Fruit fly (Drosophila melanogaster) whole organism, embryonic: ENCODE measurements around the gene dock.

ENCODE experiments used
- Bteb2 ChIP-seq: fragments of 200-800 bp; sonication (Bioruptor generic); optimal IDR thresholded peaks from 2 replicates; lab custom pipeline; 2016; ENCODE audit warnings: missing biosample characterization, missing genetic modification characterization
- CG10209 ChIP-seq: fragments of 200-800 bp; sonication (Bioruptor generic); optimal IDR thresholded peaks from 3 replicates; lab custom pipeline; 2017; ENCODE audit warnings: missing biosample characterization, mild to moderate bottlenecking, missing genetic modification characterization, missing genetic modification reagents
- CG10274 ChIP-seq: fragments of 200-800 bp; sonication (Bioruptor generic); optimal IDR thresholded peaks from 3 replicates; lab custom pipeline; 2017; ENCODE audit warnings: missing biosample characterization, mild to moderate bottlenecking, missing genetic modification characterization
- CG11085 ChIP-seq: fragments of 200-800 bp; sonication (Bioruptor generic); IDR thresholded peaks from 2 replicates; pipeline ENCODE4 v1.3.6; 2022; ENCODE audit warnings: missing biosample characterization, missing genetic modification characterization
- CG11695 ChIP-seq: fragments of 200-800 bp; sonication (Bioruptor generic); IDR thresholded peaks from 3 replicates; pipeline ENCODE4 v1.3.6; 2022; ENCODE audit warnings: missing biosample characterization, missing genetic modification characterization
- CG12391 ChIP-seq: fragments of 200-800 bp; sonication (Bioruptor generic); optimal IDR thresholded peaks from 3 replicates; lab custom pipeline; 2018; ENCODE audit warnings: missing biosample characterization, mild to moderate bottlenecking, missing genetic modification characterization, moderate library complexity
- CG12659 ChIP-seq: fragments of 200-800 bp; sonication (Bioruptor generic); optimal IDR thresholded peaks from 3 replicates; lab custom pipeline; 2017; ENCODE audit warnings: mild to moderate bottlenecking, missing biosample characterization, missing genetic modification reagents, missing genetic modification characterization
- CG12744 ChIP-seq: fragments of 200-800 bp; sonication (Bioruptor generic); optimal IDR thresholded peaks from 2 replicates; lab custom pipeline; 2016; ENCODE audit warnings: missing biosample characterization, missing genetic modification characterization
- CG14667 ChIP-seq: fragments of 200-800 bp; sonication (Bioruptor generic); IDR thresholded peaks from 2 replicates; pipeline ENCODE4 v1.3.6; 2022; ENCODE audit warnings: missing biosample characterization, missing genetic modification characterization
- CG15601 ChIP-seq: fragments of 200-800 bp; sonication (Bioruptor generic); optimal IDR thresholded peaks from 3 replicates; lab custom pipeline; 2019; ENCODE audit warnings: missing biosample characterization, mild to moderate bottlenecking, missing genetic modification characterization, moderate library complexity
- CG16779 ChIP-seq: fragments of 200-800 bp; sonication (Bioruptor generic); IDR thresholded peaks from 2 replicates; pipeline ENCODE4 v1.3.6; 2022; ENCODE audit warnings: missing biosample characterization, missing genetic modification characterization
- CG17568 ChIP-seq: fragments of 200-800 bp; sonication (Bioruptor generic); optimal IDR thresholded peaks from 2 replicates; lab custom pipeline; 2018; ENCODE audit warnings: missing biosample characterization, mild to moderate bottlenecking, missing genetic modification characterization, moderate library complexity
- CG18599 ChIP-seq: fragments of 200-800 bp; sonication (Bioruptor generic); optimal IDR thresholded peaks from 3 replicates; lab custom pipeline; 2017; ENCODE audit warnings: missing biosample characterization, missing genetic modification characterization, mild to moderate bottlenecking, moderate library complexity, missing genetic modification reagents
- CG31224 ChIP-seq: fragments of 200-800 bp; sonication (Bioruptor generic); IDR thresholded peaks from 2 replicates; pipeline ENCODE4 v1.3.6; 2022; ENCODE audit warnings: missing biosample characterization, missing genetic modification characterization
- CG32772 ChIP-seq: fragments of 200-800 bp; sonication (Bioruptor generic); IDR thresholded peaks from 2 replicates; pipeline ENCODE4 v1.3.6; 2022; ENCODE audit warnings: missing biosample characterization, missing genetic modification characterization
- CG4730 ChIP-seq: fragments of 200-800 bp; sonication (Bioruptor generic); IDR thresholded peaks from 2 replicates; pipeline ENCODE4 v1.3.6; 2022; ENCODE audit warnings: missing biosample characterization, missing genetic modification characterization
- CG6689 ChIP-seq: fragments of 200-800 bp; sonication (Bioruptor generic); IDR thresholded peaks from 2 replicates; pipeline ENCODE4 v1.3.6; 2022; ENCODE audit warnings: missing biosample characterization, missing genetic modification characterization
- CG6765 ChIP-seq: fragments of 200-800 bp; sonication (Bioruptor generic); optimal IDR thresholded peaks from 3 replicates; lab custom pipeline; 2017; ENCODE audit warnings: missing biosample characterization, mild to moderate bottlenecking, missing genetic modification characterization
- Chrac-16 ChIP-seq: fragments of 200-800 bp; sonication (Bioruptor generic); optimal IDR thresholded peaks from 3 replicates; lab custom pipeline; 2016; ENCODE audit warnings: missing biosample characterization, missing genetic modification characterization
- D19B ChIP-seq: fragments of 200-800 bp; sonication (Bioruptor generic); optimal IDR thresholded peaks from 2 replicates; lab custom pipeline; 2017; ENCODE audit warnings: missing biosample characterization, mild to moderate bottlenecking, missing genetic modification characterization
- Deaf1 ChIP-seq: fragments of 200-800 bp; optimal IDR thresholded peaks from 3 replicates; lab custom pipeline; 2019; ENCODE audit warnings: missing biosample characterization, mild to moderate bottlenecking, missing genetic modification characterization, moderate library complexity
- Gug ChIP-seq: fragments of 200-800 bp; sonication (Bioruptor generic); IDR thresholded peaks from 4 replicates; pipeline ENCODE4 v1.3.6; 2022; ENCODE audit warnings: missing biosample characterization, missing genetic modification characterization
- HLH54F ChIP-seq: fragments of 200-800 bp; sonication (Bioruptor generic); optimal IDR thresholded peaks from 3 replicates; lab custom pipeline; 2016; ENCODE audit warnings: missing biosample characterization, missing genetic modification characterization
- Hr3 ChIP-seq: fragments of 200-800 bp; sonication (Bioruptor generic); optimal IDR thresholded peaks from 3 replicates; lab custom pipeline; 2016; ENCODE audit warnings: missing biosample characterization, missing genetic modification characterization
- Optix ChIP-seq: fragments of 200-800 bp; sonication (Bioruptor generic); IDR thresholded peaks from 3 replicates; pipeline ENCODE4 v1.3.6; 2022; ENCODE audit warnings: missing biosample characterization, missing genetic modification characterization
- Ptx1 ChIP-seq: fragments of 200-800 bp; sonication (Bioruptor generic); IDR thresholded peaks from 2 replicates; pipeline ENCODE4 v1.3.6; 2022; ENCODE audit warnings: missing biosample characterization, missing genetic modification characterization
- Scr ChIP-seq: fragments of 200-800 bp; sonication (Bioruptor generic); IDR thresholded peaks from 2 replicates; pipeline ENCODE4 v1.3.6; 2022; ENCODE audit warnings: missing biosample characterization, missing genetic modification characterization; ENCODE audit not compliant: partially characterized antibody
- Spps ChIP-seq: fragments of 200-800 bp; sonication (Bioruptor generic); optimal IDR thresholded peaks from 2 replicates; lab custom pipeline; 2018; ENCODE audit warnings: missing biosample characterization, mild to moderate bottlenecking, missing genetic modification characterization
- Ssrp ChIP-seq: fragments of 200-800 bp; sonication (Bioruptor generic); optimal IDR thresholded peaks from 2 replicates; lab custom pipeline; 2018; ENCODE audit warnings: missing biosample characterization, mild to moderate bottlenecking, missing genetic modification characterization, moderate library complexity
- chm ChIP-seq: fragments of 200-800 bp; sonication (Bioruptor generic); IDR thresholded peaks from 2 replicates; pipeline ENCODE4 v1.3.6; 2022; ENCODE audit warnings: missing biosample characterization, missing genetic modification characterization
- croc ChIP-seq: fragments of 200-800 bp; sonication (Bioruptor generic); conservative IDR thresholded peaks from 3 replicates; pipeline ENCODE4 v1.3.6; 2022; ENCODE audit warnings: missing biosample characterization, missing genetic modification characterization
- dpn ChIP-seq, 2 experiments: fragments of 200-800 bp; sonication (Bioruptor generic); optimal IDR thresholded peaks; 3 replicates each; lab custom pipeline; 2016; ENCODE audit warnings: missing biosample characterization in 2 of 2, missing genetic modification characterization in 2 of 2
- eve ChIP-seq, 2 experiments: fragments of >200 bp; optimal IDR thresholded peaks; 2 replicates each; lab custom pipeline; 2017; ENCODE audit warnings: missing biosample characterization in 2 of 2, missing genetic modification characterization in 2 of 2
- eyg ChIP-seq: fragments of 200-800 bp; sonication (Bioruptor generic); optimal IDR thresholded peaks from 3 replicates; lab custom pipeline; 2016; ENCODE audit warnings: missing biosample characterization, missing genetic modification characterization
- fd3F ChIP-seq: fragments of 200-800 bp; sonication (Bioruptor generic); optimal IDR thresholded peaks from 2 replicates; lab custom pipeline; 2018; ENCODE audit warnings: missing biosample characterization, mild to moderate bottlenecking, missing genetic modification characterization, moderate library complexity
- gce ChIP-seq: fragments of 200-800 bp; sonication (Bioruptor generic); IDR thresholded peaks from 3 replicates; pipeline ENCODE4 v1.3.6; 2022; ENCODE audit warnings: missing biosample characterization, missing genetic modification characterization
- gfzf ChIP-seq: fragments of 200-800 bp; sonication (Bioruptor generic); optimal IDR thresholded peaks from 2 replicates; lab custom pipeline; 2016; ENCODE audit warnings: missing biosample characterization, mild to moderate bottlenecking, missing genetic modification characterization, moderate library complexity
- grn ChIP-seq: fragments of 200-800 bp; sonication (Bioruptor generic); optimal IDR thresholded peaks from 3 replicates; lab custom pipeline; 2017; ENCODE audit warnings: missing biosample characterization, missing genetic modification characterization
- inv ChIP-seq: fragments of 200-800 bp; sonication (Bioruptor generic); IDR thresholded peaks from 2 replicates; pipeline ENCODE4 v1.3.6; 2022; ENCODE audit warnings: missing biosample characterization, missing genetic modification characterization; ENCODE audit not compliant: partially characterized antibody
- ken ChIP-seq: fragments of 200-800 bp; sonication (Bioruptor generic); IDR thresholded peaks from 3 replicates; pipeline ENCODE4 v1.3.6; 2022; ENCODE audit warnings: missing biosample characterization, missing genetic modification characterization
- mirr ChIP-seq: fragments of 200-800 bp; sonication (Bioruptor generic); optimal IDR thresholded peaks from 3 replicates; lab custom pipeline; 2018; ENCODE audit warnings: missing biosample characterization, mild to moderate bottlenecking, missing genetic modification characterization
- pb ChIP-seq: fragments of 200-800 bp; sonication (Bioruptor generic); optimal IDR thresholded peaks from 3 replicates; lab custom pipeline; 2016; ENCODE audit warnings: missing biosample characterization, missing genetic modification characterization
- rib ChIP-seq: fragments of 200-800 bp; sonication (Bioruptor generic); IDR thresholded peaks from 2 replicates; pipeline ENCODE4 v1.3.6; 2022; ENCODE audit warnings: missing biosample characterization, missing genetic modification characterization
- sima ChIP-seq: fragments of 200-800 bp; sonication (Bioruptor generic); optimal IDR thresholded peaks from 2 replicates; lab custom pipeline; 2016; ENCODE audit warnings: missing biosample characterization, missing genetic modification characterization
- so ChIP-seq: fragments of 200-800 bp; sonication (Bioruptor generic); IDR thresholded peaks from 3 replicates; pipeline ENCODE4 v1.3.6; 2022; ENCODE audit warnings: missing biosample characterization, missing genetic modification characterization
- ssp ChIP-seq: fragments of 200-800 bp; sonication (Bioruptor generic); IDR thresholded peaks from 2 replicates; pipeline ENCODE4 v1.3.6; 2022; ENCODE audit warnings: missing biosample characterization, missing genetic modification characterization
- tio ChIP-seq: fragments of 200-800 bp; sonication (Bioruptor generic); optimal IDR thresholded peaks from 2 replicates; lab custom pipeline; 2017; ENCODE audit warnings: missing biosample characterization, missing genetic modification characterization, inconsistent platforms
- twi ChIP-seq: fragments of 200-800 bp; optimal IDR thresholded peaks from 2 replicates; lab custom pipeline; 2019; ENCODE audit warnings: missing biosample characterization, mild to moderate bottlenecking, missing genetic modification characterization, moderate library complexity
- unc-4 ChIP-seq: fragments of 200-800 bp; sonication (Bioruptor generic); IDR thresholded peaks from 2 replicates; pipeline ENCODE4 v1.3.6; 2022; ENCODE audit warnings: missing biosample characterization, missing genetic modification characterization; ENCODE audit not compliant: partially characterized antibody
- zfh1 ChIP-seq: fragments of 200-800 bp; sonication (Bioruptor generic); IDR thresholded peaks from 3 replicates; pipeline ENCODE4 v1.3.6; 2022; ENCODE audit warnings: missing biosample characterization, missing genetic modification characterization

dock gene

dm6 chr2L:855052-855547 is 29.3 kb downstream of the dock start, which contains the start of gene CG13949 (continued):
- peak; percentile 59 for TF ChIP-seq Chrac-16 (GFP tag; lab: Kevin White, UChicago)
- peak; percentile 88 for TF ChIP-seq ken (GFP tag; lab: Robert Waterston, UW)
- TF ChIP-seq CG31224 (GFP tag; lab: Robert Waterston, UW) = peak; percentile 69
- TF ChIP-seq Ptx1 (GFP tag; lab: Robert Waterston, UW) = peak; percentile 82
- TF ChIP-seq CG18599 = peak; percentile 70
- TF ChIP-seq CG12659 = peak; percentile 74
- 0 out of 3 replicates have a peak, but pooled peaks have one; percentile 64 for TF ChIP-seq gce
- no peak for TF ChIP-seq so (GFP tag; lab: Robert Waterston, UW)
- TF ChIP-seq D19B (GFP tag; lab: Kevin White, UChicago) = no peak
- TF ChIP-seq HLH54F (GFP tag; lab: Kevin White, UChicago) = peak; percentile 57
- TF ChIP-seq sima = no peak
- no peak for TF ChIP-seq CG10274
- TF ChIP-seq rib (GFP tag; lab: Robert Waterston, UW) = peak; percentile 80
- peak; percentile 64 for TF ChIP-seq Gug (GFP tag; lab: Robert Waterston, UW)
- peak; percentile 12 for TF ChIP-seq CG6765 (GFP tag; lab: Kevin White, UChicago)
- TF ChIP-seq CG11085 (GFP tag; lab: Robert Waterston, UW) = peak; percentile 63
- peak; percentile 56 for TF ChIP-seq grn (GFP tag; lab: Kevin White, UChicago)
- TF ChIP-seq CG12744 (GFP tag; lab: Kevin White, UChicago) = no peak
- peak; percentile 32 for TF ChIP-seq gfzf (GFP tag; lab: Kevin White, UChicago)
- TF ChIP-seq fd3F (GFP tag; lab: Kevin White, UChicago) = peak; percentile 38
- TF ChIP-seq chm (GFP tag; lab: Robert Waterston, UW) = peak; percentile 56; the same call in 1 of the 2 replicates
- TF ChIP-seq Spps (tag; lab: Kevin White, UChicago) = no peak
- peak; percentile 51 for TF ChIP-seq Hr3
- peak; percentile 46; the same call in 1 of the 2 replicates for TF ChIP-seq inv
- peak; percentile 75 for TF ChIP-seq Bteb2
- peak; percentile 44; the same call in 1 of the 2 replicates for TF ChIP-seq unc-4 (GFP tag; lab: Robert Waterston, UW)
- TF ChIP-seq CG11695 (GFP tag; lab: Robert Waterston, UW) = peak; percentile 76; the same call in 2 of the 3 replicates
- TF ChIP-seq CG12391 = peak; percentile 81
- TF ChIP-seq Optix (GFP tag; lab: Robert Waterston, UW) = no peak
- no peak for TF ChIP-seq tio (GFP tag; lab: Kevin White, UChicago)
- TF ChIP-seq CG6689 (GFP tag; lab: Robert Waterston, UW) = peak; percentile 65
- peak; percentile 20 for TF ChIP-seq Ssrp (tag; lab: Kevin White, UChicago)
- peak; percentile 30; the same call in 1 of the 2 replicates for TF ChIP-seq CG4730 (GFP tag; lab: Robert Waterston, UW)
- TF ChIP-seq zfh1 (GFP tag; lab: Robert Waterston, UW) = peak; percentile 77; the same call in 2 of the 3 replicates
- peak; percentile 55 for TF ChIP-seq CG17568 (GFP tag; lab: Kevin White, UChicago)
- peak; percentile 19 for TF ChIP-seq twi (tag; lab: Kevin White, UChicago)
- no peak for TF ChIP-seq pb
- TF ChIP-seq ssp = peak; percentile 47
- peak; percentile 90 for TF ChIP-seq mirr (GFP tag; lab: Kevin White, UChicago)
- peak; percentile 44 for TF ChIP-seq CG10209 (GFP tag; lab: Kevin White, UChicago)
- peak; percentile 33 for TF ChIP-seq Deaf1 (tag; lab: Kevin White, UChicago)
- TF ChIP-seq croc (GFP tag; lab: Robert Waterston, UW) = no peak; the same call in 2 of the 3 replicates
- no peak for TF ChIP-seq eyg
- peak; percentile 42 for TF ChIP-seq Scr (GFP tag; lab: Robert Waterston, UW)
- no peak for TF ChIP-seq eve (GFP tag; optimal IDR thresholded peaks at IDR 0.05; lab: Kevin White, UChicago)
- peak; percentile 60 for TF ChIP-seq CG32772 (GFP tag; lab: Robert Waterston, UW)
- peak; percentile 52 for TF ChIP-seq CG15601 (tag; lab: Kevin White, UChicago)
- peak; percentile 51; the same call in 1 of the 2 replicates for TF ChIP-seq CG14667
- TF ChIP-seq dpn (GFP tag; optimal IDR thresholded peaks at IDR 0.05; lab: Kevin White, UChicago) = peak; percentile 48 to 67
- peak; percentile 68; the same call in 1 of the 2 replicates for TF ChIP-seq CG16779 (GFP tag; lab: Robert Waterston, UW)
